Fruit fly (Drosophila melanogaster) whole organism, embryonic: ENCODE data around the gene CG6178.

Source experiments
- Ada2b ChIP-seq: fragments of 200-800 bp; sonication (Bioruptor generic); IDR thresholded peaks from 2 replicates; pipeline ENCODE4 v1.3.6; 2022; ENCODE audit warnings: missing biosample characterization, missing genetic modification characterization
- Adf1 ChIP-seq: fragments of 200-800 bp; sonication (Bioruptor generic); IDR thresholded peaks from 2 replicates; pipeline ENCODE4 v1.3.6; 2022; ENCODE audit warnings: missing biosample characterization, missing genetic modification characterization
- Antp ChIP-seq: fragments of 200-800 bp; sonication (Bioruptor generic); optimal IDR thresholded peaks from 3 replicates; lab custom pipeline; 2016; ENCODE audit warnings: missing biosample characterization, missing genetic modification characterization
- CG10147 ChIP-seq: fragments of 200-800 bp; sonication (Bioruptor generic); optimal IDR thresholded peaks from 2 replicates; lab custom pipeline; 2019; ENCODE audit warnings: missing biosample characterization, mild to moderate bottlenecking, missing genetic modification characterization, moderate library complexity
- CG10565 ChIP-seq: fragments of 200-800 bp; sonication (Bioruptor generic); optimal IDR thresholded peaks from 3 replicates; lab custom pipeline; 2016; ENCODE audit warnings: missing biosample characterization, mild to moderate bottlenecking, missing genetic modification characterization
- CG11398 ChIP-seq: fragments of 200-800 bp; sonication (Bioruptor generic); optimal IDR thresholded peaks from 2 replicates; lab custom pipeline; 2016; ENCODE audit warnings: missing biosample characterization, missing genetic modification characterization
- CG12299 ChIP-seq: fragments of 200-800 bp; sonication (Bioruptor generic); optimal IDR thresholded peaks from 2 replicates; lab custom pipeline; 2018; ENCODE audit warnings: missing biosample characterization, mild to moderate bottlenecking, missing genetic modification characterization
- CG12769 ChIP-seq: fragments of 200-800 bp; sonication (Bioruptor generic); optimal IDR thresholded peaks from 2 replicates; lab custom pipeline; 2019; ENCODE audit warnings: missing biosample characterization, mild to moderate bottlenecking, missing genetic modification characterization, moderate library complexity
- CG12942 ChIP-seq: fragments of 200-800 bp; sonication (Bioruptor generic); optimal IDR thresholded peaks from 3 replicates; lab custom pipeline; 2016; ENCODE audit warnings: missing biosample characterization, missing genetic modification characterization
- CG13624 ChIP-seq: fragments of 200-800 bp; sonication (Bioruptor generic); optimal IDR thresholded peaks from 2 replicates; lab custom pipeline; 2016; ENCODE audit warnings: missing biosample characterization, missing genetic modification characterization
- CG14860 ChIP-seq: fragments of 200-800 bp; sonication (Bioruptor generic); IDR thresholded peaks from 3 replicates; pipeline ENCODE4 v1.3.6; 2022; ENCODE audit warnings: missing biosample characterization, missing genetic modification characterization; ENCODE audit not compliant: partially characterized antibody
- CG15011 ChIP-seq: fragments of 200-800 bp; sonication (Bioruptor generic); optimal IDR thresholded peaks from 3 replicates; lab custom pipeline; 2018; ENCODE audit warnings: missing biosample characterization, mild to moderate bottlenecking, missing genetic modification characterization
- CG1529 ChIP-seq: fragments of 200-800 bp; sonication (Bioruptor generic); optimal IDR thresholded peaks from 3 replicates; lab custom pipeline; 2018; ENCODE audit warnings: missing biosample characterization, missing genetic modification characterization
- CG1603 ChIP-seq: fragments of 200-800 bp; sonication (Bioruptor generic); optimal IDR thresholded peaks from 2 replicates; lab custom pipeline; 2019; ENCODE audit warnings: missing biosample characterization, mild to moderate bottlenecking, missing genetic modification characterization, moderate library complexity
- CG1647 ChIP-seq: fragments of 200-800 bp; sonication (Bioruptor generic); optimal IDR thresholded peaks from 3 replicates; lab custom pipeline; 2016; ENCODE audit warnings: missing biosample characterization, missing genetic modification characterization
- CG3407 ChIP-seq: fragments of 200-800 bp; sonication (Bioruptor generic); optimal IDR thresholded peaks from 2 replicates; lab custom pipeline; 2018; ENCODE audit warnings: missing biosample characterization, mild to moderate bottlenecking, missing genetic modification characterization
- CG4730 ChIP-seq: fragments of 200-800 bp; sonication (Bioruptor generic); IDR thresholded peaks from 2 replicates; pipeline ENCODE4 v1.3.6; 2022; ENCODE audit warnings: missing biosample characterization, missing genetic modification characterization
- CG6272 ChIP-seq: fragments of 200-800 bp; sonication (Bioruptor generic); IDR thresholded peaks from 2 replicates; pipeline ENCODE4 v1.3.6; 2022; ENCODE audit warnings: missing biosample characterization, missing genetic modification characterization
- CG6654 ChIP-seq: fragments of 200-800 bp; sonication (Bioruptor generic); optimal IDR thresholded peaks from 2 replicates; lab custom pipeline; 2017; ENCODE audit warnings: missing biosample characterization, mild to moderate bottlenecking, missing genetic modification characterization
- CG7357 ChIP-seq: fragments of 200-800 bp; sonication (Bioruptor generic); IDR thresholded peaks from 3 replicates; pipeline ENCODE4 v1.3.6; 2022; ENCODE audit warnings: missing biosample characterization, missing genetic modification characterization
- CG7745 ChIP-seq: fragments of 200-800 bp; sonication (Bioruptor generic); optimal IDR thresholded peaks from 2 replicates; lab custom pipeline; 2018; ENCODE audit warnings: missing biosample characterization, mild to moderate bottlenecking, missing genetic modification characterization, moderate library complexity
- Camta ChIP-seq: fragments of 200-800 bp; sonication (Bioruptor generic); optimal IDR thresholded peaks from 2 replicates; lab custom pipeline; 2016; ENCODE audit warnings: missing biosample characterization, missing genetic modification characterization
- Dip2 ChIP-seq: fragments of 200-800 bp; sonication (Bioruptor generic); IDR thresholded peaks from 2 replicates; pipeline ENCODE4 v1.3.6; 2022; ENCODE audit warnings: missing biosample characterization, missing genetic modification characterization
- Doc2 ChIP-seq: fragments of 200-800 bp; sonication (Bioruptor generic); IDR thresholded peaks from 2 replicates; pipeline ENCODE4 v1.3.6; 2022; ENCODE audit warnings: missing biosample characterization, missing genetic modification characterization
- Dp ChIP-seq: fragments of 200-800 bp; sonication (Bioruptor generic); optimal IDR thresholded peaks from 2 replicates; lab custom pipeline; 2018; ENCODE audit warnings: missing biosample characterization, mild to moderate bottlenecking, missing genetic modification characterization, moderate library complexity
- Dref ChIP-seq: fragments of 200-800 bp; sonication (Bioruptor generic); IDR thresholded peaks from 2 replicates; pipeline ENCODE4 v1.3.6; 2022; ENCODE audit warnings: missing biosample characterization, missing genetic modification characterization
- Gsc ChIP-seq: fragments of 200-800 bp; sonication (Bioruptor generic); IDR thresholded peaks from 2 replicates; pipeline ENCODE4 v1.3.6; 2022; ENCODE audit warnings: missing biosample characterization, missing genetic modification characterization
- Mad ChIP-seq: fragments of 200-800 bp; sonication (Bioruptor generic); optimal IDR thresholded peaks from 2 replicates; lab custom pipeline; 2016; ENCODE audit warnings: missing biosample characterization, missing genetic modification characterization
- NFAT ChIP-seq: fragments of 200-800 bp; sonication (Bioruptor generic); IDR thresholded peaks from 2 replicates; pipeline ENCODE4 v1.3.6; 2022; ENCODE audit warnings: missing biosample characterization, missing genetic modification characterization
- Neu2 ChIP-seq: fragments of 200-800 bp; sonication (Bioruptor generic); optimal IDR thresholded peaks from 3 replicates; lab custom pipeline; 2016; ENCODE audit warnings: missing biosample characterization, missing genetic modification characterization, borderline replicate concordance
- Ssrp ChIP-seq: fragments of 200-800 bp; sonication (Bioruptor generic); optimal IDR thresholded peaks from 2 replicates; lab custom pipeline; 2018; ENCODE audit warnings: missing biosample characterization, mild to moderate bottlenecking, missing genetic modification characterization, moderate library complexity
- Taf1 ChIP-seq: fragments of 200-800 bp; sonication (Bioruptor generic); IDR thresholded peaks from 2 replicates; pipeline ENCODE4 v1.3.6; 2022; ENCODE audit warnings: missing biosample characterization, missing genetic modification characterization
- Tbp ChIP-seq: fragments of >200 bp; optimal IDR thresholded peaks from 2 replicates; lab custom pipeline; 2018; ENCODE audit warnings: missing biosample characterization, missing genetic modification characterization
- Vsx1 ChIP-seq: fragments of 200-800 bp; sonication (Bioruptor generic); optimal IDR thresholded peaks from 2 replicates; lab custom pipeline; 2017; ENCODE audit warnings: missing biosample characterization, mild to moderate bottlenecking, missing genetic modification characterization, missing genetic modification reagents
- br ChIP-seq: fragments of >200 bp; optimal IDR thresholded peaks from 2 replicates; lab custom pipeline; 2017
- chif ChIP-seq, 2 experiments: fragments of 200-800 bp; sonication (Bioruptor generic); optimal IDR thresholded peaks; 3 replicates each; lab custom pipeline; 2016; ENCODE audit warnings: missing biosample characterization in 2 of 2, missing genetic modification characterization in 2 of 2
- dpn ChIP-seq, 2 experiments: fragments of 200-800 bp; sonication (Bioruptor generic); optimal IDR thresholded peaks; 3 replicates each; lab custom pipeline; 2016; ENCODE audit warnings: missing biosample characterization in 2 of 2, missing genetic modification characterization in 2 of 2
- esg ChIP-seq: fragments of 200-800 bp; sonication (Bioruptor generic); conservative IDR thresholded peaks from 2 replicates; pipeline ENCODE4 v1.3.6; 2022; ENCODE audit warnings: missing biosample characterization, missing genetic modification characterization
- grn ChIP-seq: fragments of 200-800 bp; sonication (Bioruptor generic); optimal IDR thresholded peaks from 3 replicates; lab custom pipeline; 2017; ENCODE audit warnings: missing biosample characterization, missing genetic modification characterization
- lola ChIP-seq, 3 experiments: fragments of >200 bp in 2 of 3; fragments of 200-800 bp in 1 of 3; sonication (Bioruptor generic) in 1 of 3; optimal IDR thresholded peaks; 2 replicates each; lab custom pipeline; 2017 to 2019; ENCODE audit warnings: missing biosample characterization in 3 of 3, missing genetic modification characterization in 3 of 3, mild to moderate bottlenecking in 1 of 3, moderate library complexity in 1 of 3
- oc ChIP-seq: fragments of 200-800 bp; sonication (Bioruptor generic); optimal IDR thresholded peaks from 2 replicates; lab custom pipeline; 2018; ENCODE audit warnings: missing biosample characterization, mild to moderate bottlenecking, missing genetic modification characterization, moderate library complexity
- rib ChIP-seq: fragments of 200-800 bp; sonication (Bioruptor generic); IDR thresholded peaks from 2 replicates; pipeline ENCODE4 v1.3.6; 2022; ENCODE audit warnings: missing biosample characterization, missing genetic modification characterization
- sr ChIP-seq: fragments of 200-800 bp; sonication (Bioruptor generic); IDR thresholded peaks from 3 replicates; pipeline ENCODE4 v1.3.6; 2022; ENCODE audit warnings: missing biosample characterization, missing genetic modification characterization
- tgo ChIP-seq: fragments of 200-800 bp; sonication (Bioruptor generic); IDR thresholded peaks from 3 replicates; pipeline ENCODE4 v1.3.6; 2022; ENCODE audit warnings: missing biosample characterization, missing genetic modification characterization
- tin ChIP-seq: fragments of 200-800 bp; sonication (Bioruptor generic); optimal IDR thresholded peaks from 3 replicates; lab custom pipeline; 2016; ENCODE audit warnings: missing biosample characterization, missing genetic modification characterization
- tll ChIP-seq, 2 experiments: fragments of 200-800 bp in 1 of 2; fragments of >200 bp in 1 of 2; sonication (Bioruptor generic) in 1 of 2; optimal IDR thresholded peaks; 2 replicates each; lab custom pipeline; 2017 to 2019; ENCODE audit warnings: missing biosample characterization in 2 of 2, missing genetic modification characterization in 2 of 2, mild to moderate bottlenecking in 1 of 2, moderate library complexity in 1 of 2
- tna ChIP-seq: fragments of 200-800 bp; sonication (Bioruptor generic); IDR thresholded peaks from 2 replicates; pipeline ENCODE4 v1.3.6; 2022; ENCODE audit warnings: missing biosample characterization, missing genetic modification characterization; ENCODE audit not compliant: partially characterized antibody
- trh ChIP-seq: fragments of 200-800 bp; sonication (Bioruptor generic); optimal IDR thresholded peaks from 2 replicates; lab custom pipeline; 2016; ENCODE audit warnings: missing biosample characterization, missing genetic modification characterization
- yki ChIP-seq: fragments of >200 bp; optimal IDR thresholded peaks from 3 replicates; lab custom pipeline; 2018
- zen2 ChIP-seq: fragments of 200-800 bp; sonication (Bioruptor generic); IDR thresholded peaks from 3 replicates; pipeline ENCODE4 v1.3.6; 2022; ENCODE audit warnings: missing biosample characterization, missing genetic modification characterization; ENCODE audit not compliant: partially characterized antibody

Gene CG6178

DNA sequence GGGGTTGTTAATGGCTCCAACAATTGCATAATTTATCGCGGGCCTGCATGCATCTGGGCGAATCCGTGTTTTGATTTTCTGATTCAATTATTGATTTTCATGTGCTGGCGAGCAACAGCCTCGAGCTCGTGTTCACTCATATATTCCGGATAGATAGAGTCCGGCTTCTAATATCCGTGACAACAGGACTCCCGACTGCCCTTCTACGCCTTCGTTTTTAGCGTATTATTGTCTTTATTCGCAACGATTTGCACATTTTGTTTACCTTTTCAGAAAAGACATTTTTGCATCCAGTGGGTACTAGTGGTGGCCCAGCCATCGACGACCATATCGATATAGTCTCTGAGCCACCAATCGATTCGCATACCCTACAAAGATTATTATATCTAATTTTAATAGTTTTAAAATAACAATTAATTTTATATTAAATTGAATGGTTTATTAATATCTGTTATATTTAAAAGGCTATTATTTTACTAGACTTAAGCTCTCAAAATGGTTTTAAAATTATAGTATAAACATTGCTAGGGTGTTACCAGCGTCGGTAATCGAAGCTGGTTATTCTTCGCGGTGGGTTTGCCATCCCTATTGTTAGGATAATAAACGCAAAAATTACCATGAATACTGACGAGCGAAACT is 9.1 kb downstream of the CG6178 start, which contains the start of the genes Myo95E and TBC1d7 (continued):
- TF ChIP-seq CG6272 (GFP tag; lab: Robert Waterston, UW) = peak; percentile 96
- TF ChIP-seq rib = peak; percentile 93
- TF ChIP-seq CG1647 = peak; percentile 53
- TF ChIP-seq CG6654 (GFP tag; lab: Kevin White, UChicago) = peak; percentile 58
- peak; percentile 10 for TF ChIP-seq Dp (GFP tag; lab: Kevin White, UChicago)
- TF ChIP-seq Taf1 = peak; percentile 84
- TF ChIP-seq sr (GFP tag; lab: Robert Waterston, UW) = peak; percentile 39; the same call in 1 of the 3 replicates
- no peak for TF ChIP-seq CG1529 (GFP tag; lab: Kevin White, UChicago)
- TF ChIP-seq CG11398 (GFP tag; lab: Kevin White, UChicago) = no peak
- no peak for TF ChIP-seq CG15011
- no peak for TF ChIP-seq yki
- TF ChIP-seq CG10565 (GFP tag; lab: Kevin White, UChicago) = no peak
- peak; percentile 79 for TF ChIP-seq CG12299 (tag; lab: Kevin White, UChicago)
- peak; percentile 89 for TF ChIP-seq CG7357 (GFP tag; lab: Robert Waterston, UW)
- no peak for TF ChIP-seq Dip2 (GFP tag; lab: Robert Waterston, UW)
- peak; percentile 71 for TF ChIP-seq trh (GFP tag; lab: Kevin White, UChicago)
- no peak for TF ChIP-seq tll (GFP tag; optimal IDR thresholded peaks at IDR 0.05; lab: Kevin White, UChicago)
- peak; percentile 93 for TF ChIP-seq CG4730 (GFP tag; lab: Robert Waterston, UW)
- peak; percentile 78 for TF ChIP-seq CG12942 (GFP tag; lab: Kevin White, UChicago)
- peak in 1 of 3 experiments; percentile 83 for TF ChIP-seq lola (GFP tag; optimal IDR thresholded peaks at IDR 0.05; lab: Kevin White, UChicago)
- TF ChIP-seq CG14860 (GFP tag; lab: Robert Waterston, UW) = peak; percentile 55; the same call in 2 of the 3 replicates
- TF ChIP-seq tna (GFP tag; lab: Robert Waterston, UW) = no peak
- TF ChIP-seq Camta = peak; percentile 12
- TF ChIP-seq CG7745 (tag; lab: Kevin White, UChicago) = no peak
- TF ChIP-seq CG3407 (GFP tag; lab: Kevin White, UChicago) = peak; percentile 61
- TF ChIP-seq Dref (GFP tag; lab: Robert Waterston, UW) = peak; percentile 68
- TF ChIP-seq br (lab: Kevin White, UChicago) = no peak
- TF ChIP-seq esg = peak; percentile 95
- no peak for TF ChIP-seq oc (tag; lab: Kevin White, UChicago)
- TF ChIP-seq Gsc = peak; percentile 69; the same call in 1 of the 2 replicates
- peak; percentile 65; the same call in 1 of the 2 replicates for TF ChIP-seq Adf1 (GFP tag; lab: Robert Waterston, UW)
- no peak for TF ChIP-seq grn (GFP tag; lab: Kevin White, UChicago)
- no peak for TF ChIP-seq Tbp (GFP tag; lab: Kevin White, UChicago)
- no peak for TF ChIP-seq CG1603 (tag; lab: Kevin White, UChicago)
- TF ChIP-seq CG13624 (GFP tag; lab: Kevin White, UChicago) = peak; percentile 55
- peak; percentile 7 to 91 for TF ChIP-seq dpn (GFP tag; optimal IDR thresholded peaks at IDR 0.05; lab: Kevin White, UChicago)
- peak; percentile 86 for TF ChIP-seq Ssrp (tag; lab: Kevin White, UChicago)
- no peak for TF ChIP-seq Vsx1 (GFP tag; lab: Kevin White, UChicago)
- peak; percentile 88 for TF ChIP-seq tin
- TF ChIP-seq Antp (GFP tag; lab: Kevin White, UChicago) = peak; percentile 27
- no peak for TF ChIP-seq Neu2 (GFP tag; lab: Kevin White, UChicago)
- TF ChIP-seq Doc2 (GFP tag; lab: Robert Waterston, UW) = peak; percentile 75; the same call in 1 of the 2 replicates
- no peak for TF ChIP-seq CG12769
- TF ChIP-seq NFAT (GFP tag; lab: Robert Waterston, UW) = peak; percentile 87
- peak; percentile 97 for TF ChIP-seq tgo (GFP tag; lab: Robert Waterston, UW)
- TF ChIP-seq zen2 (GFP tag; lab: Robert Waterston, UW) = no peak; the same call in 2 of the 3 replicates
- TF ChIP-seq chif (GFP tag; optimal IDR thresholded peaks at IDR 0.05; lab: Kevin White, UChicago) = peak in 1 of 2 experiments; percentile 43
- TF ChIP-seq CG10147 = peak; percentile 86
- peak; percentile 91 for TF ChIP-seq Ada2b (GFP tag; lab: Robert Waterston, UW)
- peak; percentile 60 for TF ChIP-seq Mad (GFP tag; lab: Kevin White, UChicago)
